Fruit fly (Drosophila melanogaster) whole organism, adult: ENCODE data around the gene CG5418.

Experiments
- CG14711 ChIP-seq: fragments of 200-800 bp; sonication (Bioruptor generic); optimal IDR thresholded peaks from 2 replicates; lab custom pipeline; 2018; ENCODE audit warnings: missing biosample characterization, mild to moderate bottlenecking, missing genetic modification characterization, moderate library complexity
- CG5204 ChIP-seq: fragments of 200-800 bp; sonication (Bioruptor generic); optimal IDR thresholded peaks from 2 replicates; lab custom pipeline; 2016; ENCODE audit warnings: missing biosample characterization, missing genetic modification characterization
- Hr96 ChIP-seq: fragments of 200-800 bp; sonication (Bioruptor generic); optimal IDR thresholded peaks from 2 replicates; lab custom pipeline; 2016; ENCODE audit warnings: missing biosample characterization, missing genetic modification characterization

DNA sequence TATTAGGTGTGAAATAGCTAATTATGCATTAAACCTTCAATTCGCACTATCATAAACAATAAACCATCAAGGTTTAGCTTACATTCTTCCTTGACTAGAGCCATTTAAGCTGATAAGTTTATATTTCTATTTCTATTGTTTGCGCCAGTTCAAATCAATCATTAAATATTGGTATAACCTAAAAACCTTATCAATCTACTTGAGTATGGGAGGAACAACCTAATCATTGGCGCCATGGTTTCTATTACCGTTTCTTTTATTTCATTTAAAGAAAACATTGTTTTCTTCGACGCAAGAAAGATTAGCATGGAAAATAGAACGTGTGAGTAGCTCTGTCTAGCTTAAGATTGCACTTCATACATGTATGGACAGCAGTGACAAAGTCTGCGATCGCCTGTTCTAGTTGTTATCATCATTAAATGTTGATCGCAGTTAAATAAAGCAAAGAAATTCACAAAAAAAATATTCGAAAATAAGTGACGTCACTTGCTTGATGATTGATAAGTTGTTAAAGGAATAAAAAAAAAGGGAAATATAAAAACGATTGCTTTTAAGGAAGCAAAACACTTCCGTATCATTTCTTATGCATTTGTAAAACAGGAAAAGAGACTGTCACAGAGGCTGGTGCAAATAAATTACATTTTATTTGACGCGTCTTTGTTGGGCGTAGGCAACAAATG, 21.3 kb upstream of the CG5418 start:
- TF ChIP-seq Hr96 (GFP tag; lab: Kevin White, UChicago): no peak
- no peak for TF ChIP-seq CG5204 (GFP tag; lab: Kevin White, UChicago)
- no peak for TF ChIP-seq CG14711
